Worm (Caenorhabditis elegans) whole organism, young adult: ENCODE measurements around the gene tos-1.
"Not testable (repeated sequence)": the region's sequence is repeated elsewhere in the genome, so short reads cannot be mapped to it uniquely, and the experiment has no call there.

ENCODE experiments used
- F49E8.2 ChIP-seq: sonication (generic microtip); optimal IDR thresholded peaks from 3 replicates; lab custom pipeline; 2017; ENCODE audit warnings: missing genetic modification characterization, mild to moderate bottlenecking, missing compliant biosample characterization, antibody characterized with exemption, moderate library complexity; ENCODE audit not compliant: insufficient read depth
- F57A8.1 ChIP-seq: fragments of 200-800 bp; sonication (Bioruptor generic); optimal IDR thresholded peaks from 2 replicates; lab custom pipeline; 2018; ENCODE audit warnings: mild to moderate bottlenecking, missing genetic modification characterization, moderate library complexity, missing compliant biosample characterization
- akir-1 ChIP-seq: fragments of 200-800 bp; sonication (Bioruptor generic); optimal IDR thresholded peaks from 2 replicates; lab custom pipeline; 2018; ENCODE audit warnings: mild to moderate bottlenecking, missing genetic modification characterization, moderate library complexity, missing compliant biosample characterization
- ccch-3 ChIP-seq: fragments of 200-800 bp; sonication (Bioruptor generic); optimal IDR thresholded peaks from 2 replicates; lab custom pipeline; 2018; ENCODE audit warnings: mild to moderate bottlenecking, missing genetic modification characterization, missing compliant biosample characterization
- hlh-26 ChIP-seq: fragments of 200-800 bp; sonication (Bioruptor generic); conservative IDR thresholded peaks from 2 replicates; pipeline ENCODE4 v1.3.6; 2022; ENCODE audit warnings: missing genetic modification reagents, missing genetic modification characterization, missing compliant biosample characterization
- lin-26 ChIP-seq: fragments of 200-800 bp; sonication (Bioruptor generic); IDR thresholded peaks from 2 replicates; pipeline ENCODE4 v1.3.6; 2022; ENCODE audit warnings: missing genetic modification reagents, missing genetic modification characterization, missing compliant biosample characterization
- lin-40 ChIP-seq: sonication (generic microtip); optimal IDR thresholded peaks from 2 replicates; lab custom pipeline; 2016; ENCODE audit warnings: missing genetic modification characterization, mild to moderate bottlenecking, missing compliant biosample characterization, missing genotype, missing genetic modification reagents
- madf-6 ChIP-seq: fragments of 200-800 bp; sonication (Bioruptor generic); IDR thresholded peaks from 2 replicates; pipeline ENCODE4 v1.3.6; 2022; ENCODE audit warnings: missing genetic modification reagents, missing genetic modification characterization, missing compliant biosample characterization
- pha-4 ChIP-seq: fragments of 150-350 bp; sonication (generic microtip); optimal IDR thresholded peaks from 2 replicates; lab custom pipeline; 2014; ENCODE audit warnings: missing biosample characterization, missing genetic modification reagents, missing genetic modification characterization
- snpc-1.3 ChIP-seq: sonication (generic microtip); optimal IDR thresholded peaks from 2 replicates; lab custom pipeline; 2017; ENCODE audit warnings: missing genetic modification characterization, mild to moderate bottlenecking, missing compliant biosample characterization, antibody characterized with exemption, moderate library complexity, missing genotype, missing genetic modification reagents; ENCODE audit not compliant: insufficient read depth
- somi-1 ChIP-seq: fragments of 200-800 bp; sonication (Bioruptor generic); optimal IDR thresholded peaks from 2 replicates; lab custom pipeline; 2018; ENCODE audit warnings: mild to moderate bottlenecking, missing genetic modification characterization, missing compliant biosample characterization
- unc-130 ChIP-seq: sonication (generic microtip); optimal IDR thresholded peaks from 2 replicates; lab custom pipeline; 2016; ENCODE audit warnings: missing genetic modification reagents, missing genetic modification characterization, missing compliant biosample characterization
- ztf-26 ChIP-seq: sonication (generic microtip); optimal IDR thresholded peaks from 2 replicates; lab custom pipeline; 2017; ENCODE audit warnings: missing genetic modification characterization, missing compliant biosample characterization

- not testable (repeated sequence) for TF ChIP-seq ztf-26; hlh-26 (GFP tag; lab: Robert Waterston, UW); pha-4 (tag; lab: Kevin White, UChicago); akir-1; lin-40 (tag; lab: Kevin White, UChicago); ccch-3; F49E8.2 (tag; lab: Kevin White, UChicago); somi-1 (GFP tag; lab: Kevin White, UChicago); snpc-1.3 (tag; lab: Kevin White, UChicago); unc-130 (GFP tag; lab: Kevin White, UChicago); F57A8.1 (GFP tag; lab: Kevin White, UChicago)
- TF ChIP-seq lin-26 (GFP tag; lab: Robert Waterston, UW) (peak; percentile 75; the same call in 1 of the 2 replicates), madf-6 (GFP tag; lab: Robert Waterston, UW) (peak; percentile 61)
These were observed 2.2 kb downstream of the tos-1 start for ce11 chrV:9341814-9342213.
